Worm (Caenorhabditis elegans) whole organism, early embryonic: ENCODE data around the gene nas-8.

Experiments used
- B0310.2 ChIP-seq: sonication (generic microtip); optimal IDR thresholded peaks from 2 replicates; lab custom pipeline; 2016; ENCODE audit warnings: mild to moderate bottlenecking, missing genetic modification characterization, missing compliant biosample characterization
- F13C5.2 ChIP-seq: sonication (generic microtip); optimal IDR thresholded peaks from 2 replicates; lab custom pipeline; 2017; ENCODE audit warnings: mild to moderate bottlenecking, missing genetic modification characterization, inconsistent platforms, missing compliant biosample characterization
- aly-1 ChIP-seq: sonication (generic microtip); optimal IDR thresholded peaks from 2 replicates; lab custom pipeline; 2016; ENCODE audit warnings: missing genetic modification characterization, missing compliant biosample characterization
- ama-1 ChIP-seq: fragments of 150-350 bp; optimal IDR thresholded peaks from 2 replicates; lab custom pipeline; 2014
- ceh-13 ChIP-seq: fragments of 200-800 bp; sonication (Bioruptor generic); optimal IDR thresholded peaks from 2 replicates; lab custom pipeline; 2018; ENCODE audit warnings: mild to moderate bottlenecking, missing genetic modification characterization, missing compliant biosample characterization
- ceh-36 ChIP-seq: sonication (generic microtip); optimal IDR thresholded peaks from 2 replicates; lab custom pipeline; 2016; ENCODE audit warnings: missing genetic modification characterization, inconsistent platforms, missing compliant biosample characterization
- ets-7 ChIP-seq: sonication (generic microtip); optimal IDR thresholded peaks from 2 replicates; lab custom pipeline; 2016; ENCODE audit warnings: missing genotype, missing genetic modification characterization, missing compliant biosample characterization
- flt-1 ChIP-seq: fragments of 200-800 bp; sonication (Bioruptor generic); IDR thresholded peaks from 2 replicates; pipeline ENCODE4 v1.3.6; 2022; ENCODE audit warnings: missing genetic modification characterization, missing compliant biosample characterization
- hmbx-1 ChIP-seq: sonication (generic microtip); optimal IDR thresholded peaks from 2 replicates; lab custom pipeline; 2016; ENCODE audit warnings: mild to moderate bottlenecking, missing genetic modification characterization, missing compliant biosample characterization
- hmg-4 ChIP-seq: fragments of 200-800 bp; sonication (Bioruptor generic); optimal IDR thresholded peaks from 2 replicates; lab custom pipeline; 2018; ENCODE audit warnings: mild to moderate bottlenecking, missing genetic modification characterization, missing compliant biosample characterization
- hnd-1 ChIP-seq: sonication (generic microtip); optimal IDR thresholded peaks from 2 replicates; lab custom pipeline; 2016; ENCODE audit warnings: missing genetic modification characterization, missing compliant biosample characterization
- pes-1 ChIP-seq: fragments of 200-800 bp; sonication (Bioruptor generic); IDR thresholded peaks from 2 replicates; pipeline ENCODE4 v1.3.6; 2022; ENCODE audit warnings: missing genetic modification reagents, missing genetic modification characterization, missing compliant biosample characterization
- scrt-1 ChIP-seq: fragments of 200-800 bp; sonication (Bioruptor generic); IDR thresholded peaks from 2 replicates; pipeline ENCODE4 v1.3.6; 2022; ENCODE audit warnings: missing genetic modification characterization, missing compliant biosample characterization
- sea-1 ChIP-seq: fragments of 200-800 bp; sonication (Bioruptor generic); conservative IDR thresholded peaks from 2 replicates; pipeline ENCODE4 v1.3.6; 2022; ENCODE audit warnings: missing genetic modification characterization, missing compliant biosample characterization
- tbx-11 ChIP-seq: fragments of 200-800 bp; sonication (Bioruptor generic); IDR thresholded peaks from 2 replicates; pipeline ENCODE4 v1.3.6; 2022; ENCODE audit warnings: missing genetic modification characterization, missing compliant biosample characterization
- tbx-37 ChIP-seq: fragments of 200-800 bp; sonication (Bioruptor generic); conservative IDR thresholded peaks from 2 replicates; pipeline ENCODE4 v1.3.6; 2022; ENCODE audit warnings: missing genetic modification reagents, missing genetic modification characterization, missing compliant biosample characterization
- tra-4 ChIP-seq: sonication (generic microtip); optimal IDR thresholded peaks from 2 replicates; lab custom pipeline; 2017; ENCODE audit warnings: missing genetic modification characterization, missing compliant biosample characterization

nas-8 gene

ce11 chrIV:7131780-7132179 lies 17.1 kb downstream of the nas-8 start, which contains the start of gene grsp-3:
Gene grsp-3, minus strand, starts transcription at chrIV:7131928.
- TF ChIP-seq aly-1 (tag; lab: Kevin White, UChicago) (no peak), F13C5.2 (tag; lab: Kevin White, UChicago) (no peak), tbx-11 (GFP tag; lab: Robert Waterston, UW) (no peak), scrt-1 (GFP tag; lab: Robert Waterston, UW) (no peak), ceh-13 (GFP tag; lab: Kevin White, UChicago) (no peak), B0310.2 (tag; lab: Kevin White, UChicago) (no peak), tra-4 (tag; lab: Kevin White, UChicago) (no peak), pes-1 (no peak), ceh-36 (tag; lab: Kevin White, UChicago) (no peak), flt-1 (GFP tag; lab: Robert Waterston, UW) (no peak), ama-1 (lab: Kevin White, UChicago) (no peak), hmg-4 (GFP tag; lab: Kevin White, UChicago) (no peak), sea-1 (no peak), hnd-1 (no peak), hmbx-1 (no peak)

- TF ChIP-seq hmg-4 (GFP tag; lab: Kevin White, UChicago) = no peak
- 0 out of 2 replicates have a peak, but pooled peaks have one; percentile 14 for TF ChIP-seq tbx-37 (GFP tag; lab: Robert Waterston, UW)
Observed at ce11 chrIV:7133140-7133539, 18.4 kb downstream of the nas-8 start, which contains the start of gene cyn-12. Gene cyn-12, minus strand, starts transcription at chrIV:7133217.

- TF ChIP-seq hmbx-1 (no peak), ceh-36 (tag; lab: Kevin White, UChicago) (no peak), flt-1 (GFP tag; lab: Robert Waterston, UW) (no peak), hmg-4 (GFP tag; lab: Kevin White, UChicago) (no peak)
Observed at ce11 chrIV:7133983-7134382, 19.3 kb downstream of the nas-8 start, which contains the start of gene mutd-1. Gene mutd-1, minus strand, starts transcription at chrIV:7134083.

ce11 chrIV:7139143-7139542 lies 24.4 kb downstream of the nas-8 start:
- TF ChIP-seq hmbx-1 (no peak), ceh-13 (GFP tag; lab: Kevin White, UChicago) (no peak), sea-1 (no peak), hmg-4 (GFP tag; lab: Kevin White, UChicago) (no peak), ceh-36 (tag; lab: Kevin White, UChicago) (no peak)

- TF ChIP-seq ama-1 (lab: Kevin White, UChicago) (no peak), scrt-1 (GFP tag; lab: Robert Waterston, UW) (no peak), hmbx-1 (no peak), pes-1 (no peak), hmg-4 (GFP tag; lab: Kevin White, UChicago) (no peak), ceh-13 (GFP tag; lab: Kevin White, UChicago) (no peak)
Observed at ce11 chrIV:7144670-7145257, 30.1 kb downstream of the nas-8 start, which contains the start of gene hecd-1. Gene hecd-1, minus strand, starts transcription at chrIV:7144720.

- no peak for TF ChIP-seq flt-1 (GFP tag; lab: Robert Waterston, UW)
- TF ChIP-seq tbx-11 (GFP tag; lab: Robert Waterston, UW) = no peak
- no peak for TF ChIP-seq ama-1 (lab: Kevin White, UChicago)
- TF ChIP-seq hmg-4 (GFP tag; lab: Kevin White, UChicago) = no peak
- no peak for TF ChIP-seq ceh-13 (GFP tag; lab: Kevin White, UChicago)
- no peak for TF ChIP-seq tra-4 (tag; lab: Kevin White, UChicago)
Observed at ce11 chrIV:7147722-7148121, 33.0 kb downstream of the nas-8 start.

- TF ChIP-seq hmbx-1 (no peak), scrt-1 (GFP tag; lab: Robert Waterston, UW) (no peak), ets-7 (tag; lab: Kevin White, UChicago) (no peak), pes-1 (no peak), B0310.2 (tag; lab: Kevin White, UChicago) (no peak), sea-1 (no peak), hmg-4 (GFP tag; lab: Kevin White, UChicago) (peak; percentile 14)
Observed at ce11 chrIV:7149020-7149601, 34.4 kb downstream of the nas-8 start, which contains the start of gene C34D4.4. Gene C34D4.4, plus strand, starts transcription at chrIV:7149361.

ce11 chrIV:7152409-7152808 lies 37.7 kb downstream of the nas-8 start, which contains the start of gene col-113:
Gene col-113, minus strand, starts transcription at chrIV:7152509.
- TF ChIP-seq ets-7 (tag; lab: Kevin White, UChicago) (no peak), ceh-13 (GFP tag; lab: Kevin White, UChicago) (no peak), scrt-1 (GFP tag; lab: Robert Waterston, UW) (no peak), tbx-11 (GFP tag; lab: Robert Waterston, UW) (no peak), ceh-36 (tag; lab: Kevin White, UChicago) (no peak), hnd-1 (no peak), hmbx-1 (no peak), hmg-4 (GFP tag; lab: Kevin White, UChicago) (no peak), B0310.2 (tag; lab: Kevin White, UChicago) (no peak)
